Worm (Caenorhabditis elegans) whole organism, L4 larva: ENCODE data around the gene fbxa-63.
A peak's percentile ranks its signal among the peaks of the same experiment; 100 is the strongest.

Source experiments
- F10B5.3 ChIP-seq: sonication (generic microtip); optimal IDR thresholded peaks from 2 replicates; lab custom pipeline; 2016; ENCODE audit warnings: mild to moderate bottlenecking, missing genetic modification characterization, missing compliant biosample characterization
- T20F7.1 ChIP-seq: fragments of 200-800 bp; sonication (Bioruptor generic); optimal IDR thresholded peaks from 2 replicates; lab custom pipeline; 2018; ENCODE audit warnings: mild to moderate bottlenecking, missing genetic modification characterization, missing compliant biosample characterization
- Y75B8A.6 ChIP-seq: fragments of 200-800 bp; sonication (Bioruptor generic); IDR thresholded peaks from 2 replicates; pipeline ENCODE4 v1.3.6; 2022; ENCODE audit warnings: missing genetic modification reagents, missing genetic modification characterization, missing compliant biosample characterization
- ZK337.2 ChIP-seq: fragments of 200-800 bp; sonication (Bioruptor generic); IDR thresholded peaks from 2 replicates; pipeline ENCODE4 v1.3.6; 2022; ENCODE audit warnings: missing genetic modification reagents, missing genetic modification characterization, missing compliant biosample characterization
- aha-1 ChIP-seq: fragments of 150-350 bp; peaks from one replicate; lab custom pipeline; 2014; ENCODE audit warnings: missing biosample characterization, missing genetic modification characterization
- aly-2 ChIP-seq: sonication (generic microtip); optimal IDR thresholded peaks from 2 replicates; lab custom pipeline; 2018; ENCODE audit warnings: missing biosample characterization, missing genetic modification characterization
- ceh-82 ChIP-seq: sonication (generic microtip); optimal IDR thresholded peaks from 2 replicates; lab custom pipeline; 2017; ENCODE audit warnings: missing biosample characterization, missing genetic modification characterization
- daf-12 ChIP-seq: fragments of 150-350 bp; optimal IDR thresholded peaks from 2 replicates; lab custom pipeline; 2014; ENCODE audit warnings: missing biosample characterization, missing genetic modification reagents, missing genetic modification characterization
- daf-16 ChIP-seq, 3 experiments: sonication (generic microtip); optimal IDR thresholded peaks; 2 replicates each; lab custom pipeline; 2016 to 2017; ENCODE audit warnings: missing genetic modification characterization in 3 of 3, missing genetic modification reagents in 3 of 3, mild to moderate bottlenecking in 2 of 3, missing compliant biosample characterization in 2 of 3, missing biosample characterization in 1 of 3, moderate library complexity in 1 of 3
- daf-8 ChIP-seq: fragments of 200-800 bp; sonication (Bioruptor generic); IDR thresholded peaks from 2 replicates; pipeline ENCODE4 v1.3.6; 2022; ENCODE audit warnings: missing genetic modification characterization, missing compliant biosample characterization
- dmd-8 ChIP-seq: fragments of 200-800 bp; sonication (Bioruptor generic); IDR thresholded peaks from 2 replicates; pipeline ENCODE4 v1.3.6; 2022; ENCODE audit warnings: missing genetic modification characterization, missing compliant biosample characterization
- dmd-9 ChIP-seq: fragments of 200-800 bp; sonication (Bioruptor generic); IDR thresholded peaks from 2 replicates; pipeline ENCODE4 v1.3.6; 2022; ENCODE audit warnings: missing genetic modification reagents, missing genetic modification characterization, missing compliant biosample characterization
- dve-1 ChIP-seq: sonication (generic microtip); optimal IDR thresholded peaks from 2 replicates; lab custom pipeline; 2017; ENCODE audit warnings: antibody characterized with exemption, mild to moderate bottlenecking, missing genetic modification characterization, missing compliant biosample characterization; ENCODE audit not compliant: insufficient read depth
- fkh-10 ChIP-seq: fragments of 150-350 bp; optimal IDR thresholded peaks from 2 replicates; lab custom pipeline; 2014; ENCODE audit warnings: missing biosample characterization, missing genetic modification reagents, missing genetic modification characterization
- fos-1 ChIP-seq: fragments of 150-350 bp; optimal IDR thresholded peaks from 2 replicates; lab custom pipeline; 2014; ENCODE audit warnings: missing biosample characterization, missing genetic modification characterization
- hif-1 ChIP-seq, 2 experiments: sonication (generic microtip); optimal IDR thresholded peaks; 2 replicates each; lab custom pipeline; 2016 to 2017; ENCODE audit warnings: missing compliant biosample characterization in 2 of 2, missing genetic modification characterization in 2 of 2, missing genetic modification reagents in 2 of 2, missing genotype in 2 of 2, mild to moderate bottlenecking in 1 of 2
- jun-1 ChIP-seq: fragments of 150-350 bp; optimal IDR thresholded peaks from 2 replicates; lab custom pipeline; 2014; ENCODE audit warnings: missing biosample characterization, missing genetic modification reagents, missing genetic modification characterization
- lin-15B ChIP-seq: fragments of 150-350 bp; sonication (generic microtip); optimal IDR thresholded peaks from 3 replicates; lab custom pipeline; 2014; ENCODE audit warnings: missing biosample characterization, missing genetic modification characterization
- lsy-2 ChIP-seq, 2 experiments: fragments of 150-350 bp in 1 of 2; sonication (generic microtip) in 1 of 2; optimal IDR thresholded peaks; 2 replicates each; lab custom pipeline; 2014 to 2017; ENCODE audit warnings: missing biosample characterization in 2 of 2, missing genetic modification characterization in 2 of 2
- madf-9 ChIP-seq: fragments of 200-800 bp; sonication (Bioruptor generic); conservative IDR thresholded peaks from 2 replicates; pipeline ENCODE4 v1.3.6; 2022; ENCODE audit warnings: missing genetic modification reagents, missing genetic modification characterization, missing compliant biosample characterization
- mep-1 ChIP-seq: fragments of 150-350 bp; sonication (generic microtip); optimal IDR thresholded peaks from 3 replicates; lab custom pipeline; 2014; ENCODE audit warnings: missing biosample characterization, missing genetic modification characterization
- mxl-2 ChIP-seq: fragments of 200-800 bp; sonication (Bioruptor generic); conservative IDR thresholded peaks from 2 replicates; pipeline ENCODE4 v1.3.6; 2022; ENCODE audit warnings: missing genetic modification reagents, missing genetic modification characterization, missing compliant biosample characterization
- mxl-3 ChIP-seq: fragments of 200-800 bp; sonication (Bioruptor generic); optimal IDR thresholded peaks from 2 replicates; lab custom pipeline; 2018; ENCODE audit warnings: mild to moderate bottlenecking, missing genetic modification characterization, missing compliant biosample characterization
- nhr-10 ChIP-seq: fragments of 150-350 bp; optimal IDR thresholded peaks from 2 replicates; lab custom pipeline; 2014; ENCODE audit warnings: missing biosample characterization, missing genetic modification characterization
- nhr-102 ChIP-seq: sonication (generic microtip); optimal IDR thresholded peaks from 2 replicates; lab custom pipeline; 2016; ENCODE audit warnings: mild to moderate bottlenecking, missing genetic modification characterization, moderate library complexity, missing compliant biosample characterization
- nhr-237 ChIP-seq: sonication (generic microtip); optimal IDR thresholded peaks from 2 replicates; lab custom pipeline; 2017; ENCODE audit warnings: missing biosample characterization, missing genetic modification characterization
- nhr-41 ChIP-seq: fragments of 200-800 bp; sonication (Bioruptor generic); IDR thresholded peaks from 2 replicates; pipeline ENCODE4 v1.3.6; 2022; ENCODE audit warnings: missing genetic modification reagents, missing genetic modification characterization, missing compliant biosample characterization
- nhr-42 ChIP-seq: fragments of 200-800 bp; sonication (Bioruptor generic); IDR thresholded peaks from 2 replicates; pipeline ENCODE4 v1.3.6; 2022; ENCODE audit warnings: missing genetic modification characterization, missing compliant biosample characterization
- nhr-48 ChIP-seq: sonication (generic microtip); optimal IDR thresholded peaks from 2 replicates; lab custom pipeline; 2016; ENCODE audit warnings: mild to moderate bottlenecking, missing genetic modification characterization, missing compliant biosample characterization
- nhr-6 ChIP-seq: fragments of 150-350 bp; optimal IDR thresholded peaks from 2 replicates; lab custom pipeline; 2014; ENCODE audit warnings: missing biosample characterization, missing genetic modification characterization
- nhr-76 ChIP-seq: fragments of 150-350 bp; optimal IDR thresholded peaks from 2 replicates; lab custom pipeline; 2014; ENCODE audit warnings: missing biosample characterization, missing genetic modification characterization
- nhr-77 ChIP-seq: fragments of 150-350 bp; optimal IDR thresholded peaks from 2 replicates; lab custom pipeline; 2014; ENCODE audit warnings: missing biosample characterization, missing genetic modification characterization
- rbr-2 ChIP-seq: sonication (generic microtip); optimal IDR thresholded peaks from 2 replicates; lab custom pipeline; 2016; ENCODE audit warnings: missing genotype, missing genetic modification characterization, missing compliant biosample characterization
- saeg-2 ChIP-seq: fragments of 200-800 bp; sonication (Bioruptor generic); IDR thresholded peaks from 2 replicates; pipeline ENCODE4 v1.3.6; 2022; ENCODE audit warnings: missing genetic modification reagents, missing genetic modification characterization, missing compliant biosample characterization
- sdz-12 ChIP-seq: fragments of 200-800 bp; sonication (Bioruptor generic); optimal IDR thresholded peaks from 2 replicates; lab custom pipeline; 2018; ENCODE audit warnings: mild to moderate bottlenecking, missing genetic modification characterization, missing compliant biosample characterization
- skn-1 ChIP-seq: fragments of 150-350 bp; optimal IDR thresholded peaks from 2 replicates; lab custom pipeline; 2014; ENCODE audit warnings: missing biosample characterization, missing genetic modification characterization
- snpc-4 ChIP-seq: fragments of 150-350 bp; optimal IDR thresholded peaks from 2 replicates; lab custom pipeline; 2014; ENCODE audit warnings: missing biosample characterization, missing genetic modification characterization
- tag-97 ChIP-seq: fragments of 200-800 bp; sonication (Bioruptor generic); IDR thresholded peaks from 2 replicates; pipeline ENCODE4 v1.3.6; 2022; ENCODE audit warnings: missing genetic modification characterization, missing compliant biosample characterization
- tra-1 ChIP-seq: fragments of 200-800 bp; sonication (Bioruptor generic); IDR thresholded peaks from 2 replicates; pipeline ENCODE4 v1.3.6; 2022; ENCODE audit warnings: missing genetic modification reagents, missing genetic modification characterization, missing compliant biosample characterization
- unc-39 ChIP-seq: sonication (generic microtip); optimal IDR thresholded peaks from 2 replicates; lab custom pipeline; 2017; ENCODE audit warnings: missing biosample characterization, missing genetic modification characterization
- zfp-2 ChIP-seq: sonication (generic microtip); optimal IDR thresholded peaks from 2 replicates; lab custom pipeline; 2016; ENCODE audit warnings: mild to moderate bottlenecking, missing genetic modification characterization, missing compliant biosample characterization
- zip-11 ChIP-seq: fragments of 200-800 bp; sonication (Bioruptor generic); IDR thresholded peaks from 2 replicates; pipeline ENCODE4 v1.3.6; 2022; ENCODE audit warnings: missing genetic modification characterization, missing compliant biosample characterization
- zip-2 ChIP-seq: fragments of 150-350 bp; optimal IDR thresholded peaks from 2 replicates; lab custom pipeline; 2014; ENCODE audit warnings: missing biosample characterization, missing genetic modification characterization
- ztf-7 ChIP-seq: fragments of 150-350 bp; optimal IDR thresholded peaks from 2 replicates; lab custom pipeline; 2014; ENCODE audit warnings: missing biosample characterization, missing genetic modification characterization

Gene fbxa-63

DNA sequence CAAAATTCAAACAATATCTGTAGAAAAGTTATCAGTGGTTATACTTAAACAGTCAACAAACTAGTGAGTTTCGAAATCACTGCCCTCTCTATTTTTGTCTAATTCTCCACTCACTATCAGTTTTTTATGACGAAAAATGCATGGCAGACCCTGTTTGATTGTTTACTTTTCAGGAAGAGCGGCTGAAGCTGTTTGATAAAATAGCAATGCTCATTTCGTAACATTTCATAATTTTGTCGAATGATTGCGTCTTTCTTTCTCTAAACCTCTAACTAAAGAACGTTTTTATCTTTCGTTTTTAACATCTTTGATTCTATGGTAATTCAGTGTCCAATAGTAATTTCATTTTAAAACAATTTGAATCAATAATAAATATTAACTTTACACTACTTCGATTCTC, 35.9 kb downstream of the fbxa-63 start (continued):
- TF ChIP-seq mxl-3 (GFP tag; lab: Kevin White, UChicago) (peak; percentile 74), F10B5.3 (tag; lab: Kevin White, UChicago) (no peak), dmd-8 (GFP tag; lab: Robert Waterston, UW) (no peak), madf-9 (GFP tag; lab: Robert Waterston, UW) (no peak), nhr-237 (tag; lab: Kevin White, UChicago) (no peak), fkh-10 (GFP tag; lab: Kevin White, UChicago) (no peak), ztf-7 (tag; lab: Kevin White, UChicago) (peak; percentile 84), dmd-9 (GFP tag; lab: Robert Waterston, UW) (no peak), mxl-2 (no peak), nhr-102 (tag; lab: Kevin White, UChicago) (peak; percentile 76), zip-11 (GFP tag; lab: Robert Waterston, UW) (no peak), nhr-6 (tag; lab: Kevin White, UChicago) (peak; percentile 73), fos-1 (tag; lab: Kevin White, UChicago) (peak; percentile 46), nhr-41 (GFP tag; lab: Robert Waterston, UW) (peak; percentile 61; the same call in 1 of the 2 replicates), snpc-4 (tag; lab: Kevin White, UChicago) (no peak), jun-1 (tag; lab: Kevin White, UChicago) (peak; percentile 33), skn-1 (tag; lab: Kevin White, UChicago) (no peak), saeg-2 (peak; percentile 58; the same call in 1 of the 2 replicates), unc-39 (tag; lab: Kevin White, UChicago) (no peak), tra-1 (GFP tag; lab: Robert Waterston, UW) (0 out of 2 replicates have a peak, but pooled peaks have one; percentile 33), nhr-42 (no peak), aha-1 (no peak), nhr-77 (tag; lab: Kevin White, UChicago) (peak; percentile 94), ZK337.2 (no peak), T20F7.1 (peak; percentile 76), tag-97 (GFP tag; lab: Robert Waterston, UW) (no peak), Y75B8A.6 (GFP tag; lab: Robert Waterston, UW) (no peak), zfp-2 (tag; lab: Kevin White, UChicago) (no peak), sdz-12 (GFP tag; lab: Kevin White, UChicago) (no peak), hif-1 (tag; optimal IDR thresholded peaks at IDR 0.05; lab: Kevin White, UChicago) (peak in 1 of 2 experiments; percentile 45)

DNA sequence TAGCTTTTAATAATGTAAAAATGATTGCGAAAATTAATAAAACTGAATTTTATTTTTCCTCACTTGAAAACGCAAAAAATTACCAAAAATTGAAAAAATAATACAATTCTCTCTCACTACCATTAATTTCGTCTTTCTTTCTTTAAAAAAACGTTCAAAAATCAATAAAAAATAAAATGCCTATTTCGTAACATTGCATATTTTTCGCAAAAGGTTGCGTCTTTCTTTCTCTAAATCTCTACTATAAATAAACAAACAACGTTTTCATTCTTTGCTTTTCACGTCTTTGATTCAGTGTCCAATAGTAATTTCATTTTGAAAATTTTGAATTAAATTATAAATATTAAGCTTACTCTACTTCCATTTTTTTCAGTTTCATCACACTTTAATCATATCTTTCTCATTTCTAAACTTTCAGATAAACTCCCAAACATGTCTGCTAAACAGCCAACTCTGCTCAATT, 41.3 kb downstream of the fbxa-63 start, which contains the start of gene fbxa-37:
Gene fbxa-37, plus strand, starts transcription at position 413 of the 463 bp plus-strand sequence.
- TF ChIP-seq nhr-76 (tag; lab: Kevin White, UChicago) (no peak), lin-15B (tag; lab: Kevin White, UChicago) (no peak), ztf-7 (tag; lab: Kevin White, UChicago) (peak; percentile 88), lsy-2 (tag; optimal IDR thresholded peaks at IDR 0.05; lab: Kevin White, UChicago) (peak in 1 of 2 experiments; percentile 71), nhr-10 (tag; lab: Kevin White, UChicago) (no peak), rbr-2 (tag; lab: Kevin White, UChicago) (no peak), aly-2 (tag; lab: Kevin White, UChicago) (no peak), dve-1 (tag; lab: Kevin White, UChicago) (peak; percentile 36), nhr-48 (tag; lab: Kevin White, UChicago) (no peak), nhr-42 (no peak), F10B5.3 (tag; lab: Kevin White, UChicago) (no peak), T20F7.1 (peak; percentile 6), daf-8 (GFP tag; lab: Robert Waterston, UW) (no peak), dmd-8 (GFP tag; lab: Robert Waterston, UW) (no peak), zip-2 (tag; lab: Kevin White, UChicago) (peak; percentile 98), ceh-82 (tag; lab: Kevin White, UChicago) (no peak), fos-1 (tag; lab: Kevin White, UChicago) (no peak), daf-16 (GFP tag; optimal IDR thresholded peaks at IDR 0.05; lab: Kevin White, UChicago) (no peak), daf-16 (tag; optimal IDR thresholded peaks at IDR 0.05; lab: Kevin White, UChicago) (peak; percentile 36), snpc-4 (tag; lab: Kevin White, UChicago) (no peak), Y75B8A.6 (GFP tag; lab: Robert Waterston, UW) (no peak), zip-11 (GFP tag; lab: Robert Waterston, UW) (no peak), daf-12 (tag; lab: Kevin White, UChicago) (no peak), mep-1 (peak; percentile 43), saeg-2 (no peak), tra-1 (GFP tag; lab: Robert Waterston, UW) (no peak), zfp-2 (tag; lab: Kevin White, UChicago) (no peak)
